Worm (Caenorhabditis elegans) whole organism, L4 larva: ENCODE results near the gene nas-31.

ENCODE experiments used
- R02D3.7 ChIP-seq: fragments of 150-350 bp; sonication (generic microtip); optimal IDR thresholded peaks from 3 replicates; lab custom pipeline; 2014; ENCODE audit warnings: missing biosample characterization, missing genetic modification characterization
- jun-1 ChIP-seq: fragments of 150-350 bp; optimal IDR thresholded peaks from 2 replicates; lab custom pipeline; 2014; ENCODE audit warnings: missing biosample characterization, missing genetic modification reagents, missing genetic modification characterization
- unc-130 ChIP-seq: sonication (generic microtip); optimal IDR thresholded peaks from 2 replicates; lab custom pipeline; 2016; ENCODE audit warnings: missing genetic modification reagents, missing genetic modification characterization, missing compliant biosample characterization

DNA sequence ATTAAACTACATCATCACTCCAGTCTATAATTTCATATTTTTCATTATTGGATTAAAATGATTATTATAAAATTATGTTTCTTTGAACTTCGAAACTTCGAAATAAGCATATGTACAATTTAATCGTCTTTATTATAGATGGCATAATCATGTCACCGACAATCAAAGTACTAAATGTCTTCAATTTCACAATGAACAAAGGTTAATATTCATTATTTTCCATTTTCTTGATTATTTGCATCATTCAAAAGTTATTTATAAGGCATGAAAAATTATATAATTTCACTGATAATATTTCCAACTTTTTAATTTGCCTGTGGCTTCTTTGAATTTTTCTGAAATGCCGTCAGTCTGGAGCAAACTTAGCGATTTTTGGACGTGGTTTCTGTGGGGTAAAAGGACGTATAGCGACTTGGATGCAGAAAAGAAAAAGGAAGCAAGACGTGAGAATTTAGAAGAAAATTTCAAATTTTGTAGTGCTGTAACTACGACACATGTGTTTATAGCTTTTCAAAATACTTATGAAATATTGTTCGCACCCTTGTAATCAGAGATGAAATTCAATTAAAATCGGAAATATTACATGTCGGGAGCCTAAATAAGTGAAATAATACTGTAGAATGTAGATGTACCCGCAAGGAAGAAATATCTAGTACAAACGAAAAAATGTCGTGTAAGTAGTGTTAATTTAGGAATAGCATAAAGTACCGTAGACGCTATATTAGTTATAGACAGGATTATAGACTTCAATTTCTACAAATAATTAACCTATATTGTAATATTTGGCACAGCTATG is 34.2 kb upstream of the nas-31 start, which contains the start of gene F17C11.13:
- TF ChIP-seq R02D3.7 (tag; lab: Kevin White, UChicago) (no peak), jun-1 (tag; lab: Kevin White, UChicago) (no peak), unc-130 (GFP tag; lab: Kevin White, UChicago) (no peak)
